Worm (Caenorhabditis elegans) whole organism, mixed stage, embryonic: ENCODE results near the gene nhr-101.

Experiments used
- ces-1 ChIP-seq: fragments of 150-350 bp; optimal IDR thresholded peaks from 2 replicates; lab custom pipeline; 2014; ENCODE audit warnings: missing biosample characterization, missing genetic modification reagents, missing genetic modification characterization
- lsy-2 ChIP-seq: fragments of 150-350 bp; optimal IDR thresholded peaks from 2 replicates; lab custom pipeline; 2014; ENCODE audit warnings: missing biosample characterization, missing genetic modification characterization
- sem-2 ChIP-seq: fragments of 200-800 bp; sonication (Bioruptor generic); optimal IDR thresholded peaks from 2 replicates; lab custom pipeline; 2018; ENCODE audit warnings: mild to moderate bottlenecking, missing genetic modification characterization, missing compliant biosample characterization
- snpc-4 ChIP-seq: fragments of 150-350 bp; optimal IDR thresholded peaks from 2 replicates; lab custom pipeline; 2014; ENCODE audit warnings: missing biosample characterization, missing genetic modification characterization
- unc-62 ChIP-seq: fragments of 150-350 bp; optimal IDR thresholded peaks from 2 replicates; lab custom pipeline; 2014; ENCODE audit warnings: missing biosample characterization, missing genetic modification reagents, missing genetic modification characterization

DNA sequence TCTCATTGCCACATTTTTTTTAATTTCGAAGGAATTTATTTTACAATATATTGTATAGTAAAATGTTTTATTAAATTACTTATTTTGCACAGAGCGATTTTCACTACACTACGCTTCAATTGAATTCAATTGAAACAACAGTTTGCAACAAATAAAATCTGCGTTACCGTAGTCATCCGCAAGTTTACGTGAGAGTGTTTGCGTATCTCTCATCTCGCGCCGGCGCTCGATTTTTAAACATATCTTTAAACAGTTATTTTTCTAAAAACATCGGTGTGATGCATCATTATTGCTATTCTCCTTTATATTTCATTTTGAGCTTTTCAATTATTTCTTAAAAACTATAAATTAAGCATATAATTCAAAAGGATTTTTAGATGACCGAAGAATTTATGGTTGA, 16.0 kb upstream of the nhr-101 start, which contains the start of gene duo-1:
- TF ChIP-seq unc-62 (GFP tag; lab: Kevin White, UChicago) (no peak), snpc-4 (tag; lab: Kevin White, UChicago) (no peak), ces-1 (GFP tag; lab: Kevin White, UChicago) (no peak), sem-2 (no peak), lsy-2 (tag; lab: Kevin White, UChicago) (peak; percentile 76)
